Fruit fly (Drosophila melanogaster) whole organism, pupa: ENCODE measurements around the gene Inx5.

Experiments used
- CG10348 ChIP-seq: fragments of 200-800 bp; sonication (Bioruptor generic); IDR thresholded peaks from 2 replicates; pipeline ENCODE4 v1.3.6; 2022; ENCODE audit warnings: missing biosample characterization, missing genetic modification characterization
- CG12605 ChIP-seq: fragments of 200-800 bp; sonication (Bioruptor generic); IDR thresholded peaks from 2 replicates; pipeline ENCODE4 v1.3.6; 2022; ENCODE audit warnings: missing biosample characterization, missing genetic modification characterization
- CG13204 ChIP-seq: fragments of 200-800 bp; sonication (Bioruptor generic); optimal IDR thresholded peaks from 2 replicates; lab custom pipeline; 2018; ENCODE audit warnings: missing biosample characterization, mild to moderate bottlenecking, missing genetic modification characterization, moderate library complexity
- CG14655 ChIP-seq: fragments of 200-800 bp; sonication (Bioruptor generic); optimal IDR thresholded peaks from 3 replicates; lab custom pipeline; 2017; ENCODE audit warnings: mild to moderate bottlenecking, missing biosample characterization, missing genetic modification reagents, missing genetic modification characterization
- CG15710 ChIP-seq: fragments of 200-800 bp; sonication (Bioruptor generic); optimal IDR thresholded peaks from 2 replicates; lab custom pipeline; 2018; ENCODE audit warnings: missing biosample characterization, mild to moderate bottlenecking, missing genetic modification characterization, moderate library complexity
- CG17806 ChIP-seq: fragments of 200-800 bp; sonication (Bioruptor generic); optimal IDR thresholded peaks from 2 replicates; lab custom pipeline; 2018; ENCODE audit warnings: missing biosample characterization, mild to moderate bottlenecking, missing genetic modification characterization, moderate library complexity
- CG32121 ChIP-seq: fragments of 200-800 bp; sonication (Bioruptor generic); IDR thresholded peaks from 2 replicates; pipeline ENCODE4 v1.3.6; 2022; ENCODE audit warnings: missing biosample characterization, missing genetic modification characterization
- CG34367 ChIP-seq: fragments of 200-800 bp; sonication (Bioruptor generic); optimal IDR thresholded peaks from 2 replicates; lab custom pipeline; 2018; ENCODE audit warnings: missing biosample characterization, mild to moderate bottlenecking, missing genetic modification characterization
- CG4496 ChIP-seq: fragments of 200-800 bp; sonication (Bioruptor generic); IDR thresholded peaks from 3 replicates; pipeline ENCODE4 v1.3.6; 2022; ENCODE audit warnings: missing biosample characterization, missing genetic modification characterization
- CG8159 ChIP-seq: fragments of 200-800 bp; sonication (Bioruptor generic); optimal IDR thresholded peaks from 3 replicates; lab custom pipeline; 2018; ENCODE audit warnings: missing biosample characterization, mild to moderate bottlenecking, missing genetic modification characterization, moderate library complexity
- CG8301 ChIP-seq: fragments of 200-800 bp; sonication (Bioruptor generic); optimal IDR thresholded peaks from 2 replicates; lab custom pipeline; 2018; ENCODE audit warnings: missing biosample characterization, mild to moderate bottlenecking, missing genetic modification characterization
- CG9948 ChIP-seq: fragments of 200-800 bp; sonication (Bioruptor generic); optimal IDR thresholded peaks from 2 replicates; lab custom pipeline; 2018; ENCODE audit warnings: missing biosample characterization, mild to moderate bottlenecking, missing genetic modification characterization, moderate library complexity
- D1 ChIP-seq: fragments of 200-800 bp; sonication (Bioruptor generic); optimal IDR thresholded peaks from 2 replicates; lab custom pipeline; 2018; ENCODE audit warnings: missing biosample characterization, mild to moderate bottlenecking, missing genetic modification characterization, moderate library complexity
- EcR ChIP-seq: fragments of 200-800 bp; sonication (Bioruptor generic); optimal IDR thresholded peaks from 3 replicates; lab custom pipeline; 2019; ENCODE audit warnings: missing biosample characterization, missing genetic modification characterization, mild to moderate bottlenecking, moderate library complexity, missing genetic modification reagents
- Ets98B ChIP-seq: fragments of 200-800 bp; sonication (Bioruptor generic); IDR thresholded peaks from 2 replicates; pipeline ENCODE4 v1.3.6; 2022; ENCODE audit warnings: missing biosample characterization, missing genetic modification characterization
- Pif1A ChIP-seq: fragments of 200-800 bp; sonication (Bioruptor generic); optimal IDR thresholded peaks from 3 replicates; lab custom pipeline; 2016; ENCODE audit warnings: missing biosample characterization, missing genetic modification characterization
- Pif1B ChIP-seq: fragments of 200-800 bp; sonication (Bioruptor generic); optimal IDR thresholded peaks from 3 replicates; lab custom pipeline; 2016; ENCODE audit warnings: missing biosample characterization, missing genetic modification characterization
- Snoo ChIP-seq: fragments of 200-800 bp; sonication (Bioruptor generic); optimal IDR thresholded peaks from 3 replicates; lab custom pipeline; 2017; ENCODE audit warnings: missing biosample characterization, mild to moderate bottlenecking, missing genetic modification characterization, inconsistent platforms
- fd96Ca ChIP-seq: fragments of 200-800 bp; sonication (Bioruptor generic); IDR thresholded peaks from 3 replicates; pipeline ENCODE4 v1.3.6; 2022; ENCODE audit warnings: missing biosample characterization, missing genetic modification characterization
- gl ChIP-seq: fragments of 200-800 bp; sonication (Bioruptor generic); optimal IDR thresholded peaks from 2 replicates; lab custom pipeline; 2018; ENCODE audit warnings: missing biosample characterization, mild to moderate bottlenecking, missing genetic modification characterization
- rn ChIP-seq: fragments of 200-800 bp; sonication (Bioruptor generic); IDR thresholded peaks from 2 replicates; pipeline ENCODE4 v1.3.6; 2022; ENCODE audit warnings: missing biosample characterization, missing genetic modification characterization

Inx5 gene

dm6 chrX:19167586-19168403 is 2.9 kb downstream of the Inx5 start:
- TF ChIP-seq CG32121 (GFP tag; lab: Robert Waterston, UW) = no peak
- no peak for TF ChIP-seq Snoo (tag; lab: Kevin White, UChicago)
- no peak for TF ChIP-seq Ets98B (GFP tag; lab: Robert Waterston, UW)
- peak; percentile 35 for TF ChIP-seq CG13204
- TF ChIP-seq CG8159 (tag; lab: Kevin White, UChicago) = no peak
- peak; percentile 46 for TF ChIP-seq EcR (GFP tag; lab: Kevin White, UChicago)
- TF ChIP-seq CG4496 (GFP tag; lab: Robert Waterston, UW) = no peak
- TF ChIP-seq fd96Ca (GFP tag; lab: Robert Waterston, UW) = 0 out of 3 replicates have a peak, but pooled peaks have one; percentile 6

dm6 chrX:19167032-19167568 is 3.6 kb downstream of the Inx5 start, which contains the start of gene RhoGAP18B:
RhoGAP18B (minus strand) TSS chrX:19167082.
- no peak for TF ChIP-seq CG15710
- no peak for TF ChIP-seq CG8159 (tag; lab: Kevin White, UChicago)
- no peak for TF ChIP-seq CG4496 (GFP tag; lab: Robert Waterston, UW)
- no peak for TF ChIP-seq CG13204
- TF ChIP-seq CG12605 (GFP tag; lab: Robert Waterston, UW) = no peak
- no peak for TF ChIP-seq Ets98B (GFP tag; lab: Robert Waterston, UW)
- TF ChIP-seq Pif1A (GFP tag; lab: Kevin White, UChicago) = no peak
- TF ChIP-seq D1 = no peak
- no peak for TF ChIP-seq EcR (GFP tag; lab: Kevin White, UChicago)
- no peak for TF ChIP-seq CG10348 (GFP tag; lab: Robert Waterston, UW)
- no peak for TF ChIP-seq Pif1B
- no peak for TF ChIP-seq Snoo (tag; lab: Kevin White, UChicago)
- no peak for TF ChIP-seq fd96Ca (GFP tag; lab: Robert Waterston, UW)
- no peak for TF ChIP-seq gl
- TF ChIP-seq CG9948 (tag; lab: Kevin White, UChicago) = no peak
- no peak for TF ChIP-seq CG17806 (tag; lab: Kevin White, UChicago)
- no peak for TF ChIP-seq CG14655 (GFP tag; lab: Kevin White, UChicago)
- TF ChIP-seq CG34367 (tag; lab: Kevin White, UChicago) = no peak
- no peak for TF ChIP-seq rn (GFP tag; lab: Robert Waterston, UW)
- no peak for TF ChIP-seq CG32121 (GFP tag; lab: Robert Waterston, UW)

dm6 chrX:19166152-19166935 is 4.3 kb downstream of the Inx5 start:
- TF ChIP-seq CG32121 (GFP tag; lab: Robert Waterston, UW) (peak; percentile 40; the same call in 1 of the 2 replicates), fd96Ca (GFP tag; lab: Robert Waterston, UW) (0 out of 3 replicates have a peak, but pooled peaks have one; percentile 37), CG4496 (GFP tag; lab: Robert Waterston, UW) (no peak), CG13204 (no peak), CG14655 (GFP tag; lab: Kevin White, UChicago) (peak; percentile 52), gl (no peak), CG15710 (peak; percentile 39), EcR (GFP tag; lab: Kevin White, UChicago) (no peak), CG17806 (tag; lab: Kevin White, UChicago) (no peak), CG10348 (GFP tag; lab: Robert Waterston, UW) (no peak), Pif1A (GFP tag; lab: Kevin White, UChicago) (no peak), CG34367 (tag; lab: Kevin White, UChicago) (no peak), CG8301 (tag; lab: Kevin White, UChicago) (no peak), CG9948 (tag; lab: Kevin White, UChicago) (no peak), Pif1B (no peak), Snoo (tag; lab: Kevin White, UChicago) (peak; percentile 45), D1 (no peak), rn (GFP tag; lab: Robert Waterston, UW) (no peak), CG12605 (GFP tag; lab: Robert Waterston, UW) (no peak), Ets98B (GFP tag; lab: Robert Waterston, UW) (no peak), CG8159 (tag; lab: Kevin White, UChicago) (peak; percentile 54)

dm6 chrX:19165144-19166011 is 5.3 kb downstream of the Inx5 start:
- peak; percentile 36; the same call in 1 of the 2 replicates for TF ChIP-seq CG32121 (GFP tag; lab: Robert Waterston, UW)
- TF ChIP-seq Ets98B (GFP tag; lab: Robert Waterston, UW) = peak; percentile 61
- TF ChIP-seq CG14655 (GFP tag; lab: Kevin White, UChicago) = no peak
- peak; percentile 63 for TF ChIP-seq CG15710
- no peak for TF ChIP-seq CG8301 (tag; lab: Kevin White, UChicago)
- peak; percentile 79 for TF ChIP-seq gl
- no peak for TF ChIP-seq rn (GFP tag; lab: Robert Waterston, UW)
- peak; percentile 43 for TF ChIP-seq CG8159 (tag; lab: Kevin White, UChicago)
- TF ChIP-seq CG34367 (tag; lab: Kevin White, UChicago) = peak; percentile 49
- TF ChIP-seq CG17806 (tag; lab: Kevin White, UChicago) = peak; percentile 16
- TF ChIP-seq D1 = no peak
- peak; percentile 40; the same call in 1 of the 3 replicates for TF ChIP-seq fd96Ca (GFP tag; lab: Robert Waterston, UW)
- peak; percentile 81 for TF ChIP-seq CG4496 (GFP tag; lab: Robert Waterston, UW)
- no peak for TF ChIP-seq Pif1B
- TF ChIP-seq Snoo (tag; lab: Kevin White, UChicago) = no peak
- TF ChIP-seq CG13204 = peak; percentile 81
- peak; percentile 83 for TF ChIP-seq CG12605 (GFP tag; lab: Robert Waterston, UW)
- no peak for TF ChIP-seq EcR (GFP tag; lab: Kevin White, UChicago)
- TF ChIP-seq CG9948 (tag; lab: Kevin White, UChicago) = peak; percentile 25
- no peak for TF ChIP-seq CG10348 (GFP tag; lab: Robert Waterston, UW)
- TF ChIP-seq Pif1A (GFP tag; lab: Kevin White, UChicago) = no peak
